Fruit fly (Drosophila melanogaster): ENCODE measurements around the gene CG2698.

The CG2698 gene

dm6 chr3R:8001074-8001669 lies at the start of gene CG2698, which contains the start of gene Kmn2 (continued):
- TF ChIP-seq Awh (GFP tag; IDR thresholded peaks at IDR 0.05) (peak; percentile 97), D19B (GFP tag; optimal IDR thresholded peaks at IDR 0.05) (peak; percentile 85), mam (GFP tag; optimal IDR thresholded peaks at IDR 0.05) (peak; percentile 86), CG30403 (GFP tag; optimal IDR thresholded peaks at IDR 0.05) (peak; percentile 97), Hmx (GFP tag; optimal IDR thresholded peaks at IDR 0.05) (peak; percentile 68), CG33213 (GFP tag; optimal IDR thresholded peaks at IDR 0.05) (peak; percentile 31), CG11723 (GFP tag; optimal IDR thresholded peaks at IDR 0.05) (peak; percentile 86), CG30431 (GFP tag; optimal IDR thresholded peaks at IDR 0.05) (peak; percentile 91), abd-A (tag; optimal IDR thresholded peaks at IDR 0.05) (no peak), C15 (GFP tag; IDR thresholded peaks at IDR 0.05) (peak; percentile 96), CG2129 (GFP tag; IDR thresholded peaks at IDR 0.05; ENCODE audit: partially characterized antibody) (no peak), CkIIα-i1 (GFP tag; IDR thresholded peaks at IDR 0.05) (peak; percentile 86), CG8089 (GFP tag; optimal IDR thresholded peaks at IDR 0.05) (peak; percentile 38), gsb-n (tag; optimal IDR thresholded peaks at IDR 0.05) (peak; percentile 94), Bgb (GFP tag; IDR thresholded peaks at IDR 0.05; ENCODE audit: partially characterized antibody) (peak; percentile 53; the same call in 1 of the 2 replicates), Pdp1 (GFP tag; optimal IDR thresholded peaks at IDR 0.05) (peak; percentile 93 to 98), CG11560 (tag; IDR thresholded peaks at IDR 0.05) (peak; percentile 92), Rx (GFP tag; IDR thresholded peaks at IDR 0.05) (peak; percentile 96), CG4730 (GFP tag; IDR thresholded peaks at IDR 0.05) (peak; percentile 97), Blimp-1 (GFP tag; optimal IDR thresholded peaks at IDR 0.05) (peak; percentile 92), Spps (tag; optimal IDR thresholded peaks at IDR 0.05) (peak; percentile 84), vvl (GFP tag; IDR thresholded peaks at IDR 0.05) (peak; percentile 99), CG3995 (GFP tag; optimal IDR thresholded peaks at IDR 0.05) (peak; percentile 69), CG17328 (GFP tag; IDR thresholded peaks at IDR 0.05) (peak; percentile 98), nerfin-1 (tag; optimal IDR thresholded peaks at IDR 0.05) (peak; percentile 88), crol (GFP tag; IDR thresholded peaks at IDR 0.05) (peak; percentile 86), Gug (GFP tag; IDR thresholded peaks at IDR 0.05) (peak; percentile 97), Bdp1 (GFP tag; optimal IDR thresholded peaks at IDR 0.05) (peak; percentile 74), dmrt99B (tag; optimal IDR thresholded peaks at IDR 0.05) (peak; percentile 95), gcm2 (GFP tag; optimal IDR thresholded peaks at IDR 0.05) (peak; percentile 73), CG8765 (GFP tag; IDR thresholded peaks at IDR 0.05) (peak; percentile 97), CG6654 (GFP tag; optimal IDR thresholded peaks at IDR 0.05) (peak; percentile 78), dysf (GFP tag; IDR thresholded peaks at IDR 0.05) (peak; percentile 99), CG2875 (GFP tag; optimal IDR thresholded peaks at IDR 0.05) (peak; percentile 91), CG8290 (GFP tag; optimal IDR thresholded peaks at IDR 0.05) (peak; percentile 95), CG8290 (tag; optimal IDR thresholded peaks at IDR 0.05) (peak; percentile 42 to 75), CG2712 (tag; optimal IDR thresholded peaks at IDR 0.05) (peak; percentile 95), CG10959 (GFP tag; IDR thresholded peaks at IDR 0.05) (peak; percentile 96), Elba2 (GFP tag; optimal IDR thresholded peaks at IDR 0.05) (peak; percentile 78), BEAF-32 (GFP tag; optimal IDR thresholded peaks at IDR 0.05) (peak; percentile 50), Dll (GFP tag; IDR thresholded peaks at IDR 0.05; ENCODE audit: partially characterized antibody) (peak; percentile 62; the same call in 2 of the 4 replicates), usp (GFP tag; optimal IDR thresholded peaks at IDR 0.05) (no peak), slou (GFP tag; optimal IDR thresholded peaks at IDR 0.05) (peak; percentile 87), fru (optimal IDR thresholded peaks at IDR 0.05) (no peak), cad (GFP tag; optimal IDR thresholded peaks at IDR 0.05) (no peak), CG14965 (GFP tag; optimal IDR thresholded peaks at IDR 0.05; ENCODE audit: borderline replicate concordance) (no peak), CG7839 (tag; optimal IDR thresholded peaks at IDR 0.05) (peak; percentile 97), CG12104 (GFP tag; optimal IDR thresholded peaks at IDR 0.05) (peak; percentile 92), crc (GFP tag; optimal IDR thresholded peaks at IDR 0.05) (peak; percentile 56), CG13287 (GFP tag; IDR thresholded peaks at IDR 0.05; ENCODE audit: partially characterized antibody) (peak; percentile 74), CG2202 (tag; optimal IDR thresholded peaks at IDR 0.05) (peak; percentile 88)

Data from whole organism, embryonic.